Fruit fly (Drosophila melanogaster) ovary, adult (tissue): ENCODE data around the gene kek6.
A peak's percentile ranks its signal among the peaks of the same experiment; 100 is the strongest.

Experiments used
- CG17801 ChIP-seq: fragments of 200-800 bp; optimal IDR thresholded peaks from 2 replicates; lab custom pipeline; 2019; ENCODE audit warnings: missing biosample characterization, mild to moderate bottlenecking, missing genetic modification characterization, moderate library complexity; ENCODE audit not compliant: partially characterized antibody

The kek6 gene

DNA sequence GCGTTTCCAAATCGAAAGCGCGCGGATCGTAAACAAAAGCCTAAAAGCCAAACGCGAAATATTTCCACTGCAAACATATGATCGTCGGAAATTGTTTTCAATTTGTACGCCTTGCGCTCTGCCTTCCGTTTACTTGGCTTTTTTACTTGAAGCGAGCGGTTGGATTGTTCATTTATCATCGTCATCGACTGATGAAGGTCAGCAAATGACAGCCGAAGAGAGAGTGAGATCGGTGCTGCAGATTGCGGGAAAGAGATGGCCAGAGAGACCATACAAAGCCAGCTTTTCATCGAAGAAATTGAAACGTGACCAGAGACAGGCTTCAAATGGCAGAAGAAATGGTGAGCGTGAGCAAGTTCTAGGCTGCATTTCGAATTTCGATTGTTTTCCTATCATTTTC, 16.1 kb upstream of the kek6 start:
- TF ChIP-seq CG17801 = no peak

DNA sequence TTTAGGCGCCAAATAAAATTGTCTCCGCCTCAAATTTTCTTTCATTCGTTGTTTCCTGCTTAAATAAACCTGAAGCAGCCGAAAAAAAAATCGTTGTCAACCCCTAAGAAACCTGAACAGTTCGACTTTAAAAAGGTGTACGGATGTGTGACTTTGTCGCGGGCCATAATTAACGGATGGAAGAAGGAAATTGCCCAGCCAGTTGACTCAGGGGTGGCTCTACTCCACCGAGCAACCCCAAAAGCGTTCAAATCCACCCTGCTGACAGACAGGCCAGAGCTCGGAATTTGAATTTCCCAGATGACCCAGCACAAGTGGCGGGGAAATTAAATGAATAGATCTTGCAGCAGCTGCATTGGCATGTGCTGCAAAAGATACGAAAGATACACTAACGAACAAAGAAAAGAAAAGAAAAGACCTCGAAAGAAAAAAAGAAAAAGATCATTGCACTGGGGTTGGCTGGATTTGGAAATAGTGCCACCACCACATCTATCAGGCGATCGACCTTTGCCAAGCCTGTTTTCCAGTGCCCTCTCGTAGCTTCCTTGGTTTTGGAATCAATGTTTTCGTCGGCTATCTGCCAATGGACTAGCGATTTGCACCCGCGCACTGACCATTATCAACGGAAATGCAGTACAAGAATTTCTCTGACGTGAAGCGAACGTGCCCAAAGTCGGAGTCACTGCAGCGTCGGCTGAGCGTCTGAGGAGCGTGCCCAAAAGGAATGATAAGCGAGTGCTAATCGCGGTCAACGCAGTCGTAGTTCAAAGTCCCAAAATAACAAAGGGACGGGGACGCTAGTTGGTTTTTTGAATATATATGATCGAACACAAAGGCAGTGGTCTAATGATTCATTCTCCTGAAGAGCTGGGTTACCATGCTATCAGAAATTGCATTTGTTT, 15.4 kb upstream of the kek6 start:
- TF ChIP-seq CG17801 = peak; percentile 42

DNA sequence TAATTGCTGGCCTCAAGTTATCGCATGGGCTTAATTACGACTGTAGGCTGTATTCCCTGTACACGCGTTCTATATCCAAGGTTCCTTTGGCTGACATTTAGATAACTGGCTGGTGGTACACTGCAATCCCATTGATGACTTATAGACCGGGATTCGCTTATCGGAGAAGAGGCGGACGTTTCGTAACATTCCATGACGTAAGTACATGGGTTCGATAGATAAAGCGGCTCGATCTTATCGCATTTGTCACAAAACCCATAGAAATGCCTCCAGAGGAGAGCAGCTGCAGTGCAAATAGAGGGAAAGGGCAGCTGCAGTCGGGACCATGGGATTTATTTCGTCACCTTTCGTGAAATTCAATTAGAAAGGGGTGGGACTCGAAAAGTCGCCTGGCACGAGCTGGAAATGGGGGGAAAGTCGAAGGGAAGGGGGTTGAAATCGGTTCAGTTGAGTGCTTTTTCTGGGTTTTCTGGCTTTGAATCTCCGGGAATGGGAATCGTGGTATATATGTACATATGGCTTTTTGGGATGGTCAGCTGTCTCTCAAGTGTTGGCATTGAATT, 14.6 kb upstream of the kek6 start:
- TF ChIP-seq CG17801 = no peak

DNA sequence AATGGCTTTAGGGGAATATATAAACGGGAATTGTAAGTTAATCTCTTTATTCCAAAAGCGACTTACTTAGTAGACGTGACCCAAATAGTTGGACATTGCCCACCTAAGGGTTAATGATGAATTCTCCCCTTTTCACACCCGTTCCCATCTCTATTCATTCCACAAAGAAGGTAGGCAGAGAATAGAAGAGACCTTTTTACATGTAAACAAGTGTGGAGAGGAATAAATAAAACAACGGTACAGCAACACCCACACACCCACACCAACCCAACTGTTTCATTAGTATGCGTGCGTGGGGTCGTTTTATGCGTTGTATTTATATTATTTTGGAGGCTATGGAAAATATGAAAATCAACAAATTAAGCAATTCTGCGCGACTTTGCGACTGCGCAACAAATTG, 13.9 kb upstream of the kek6 start:
- no peak for TF ChIP-seq CG17801

DNA sequence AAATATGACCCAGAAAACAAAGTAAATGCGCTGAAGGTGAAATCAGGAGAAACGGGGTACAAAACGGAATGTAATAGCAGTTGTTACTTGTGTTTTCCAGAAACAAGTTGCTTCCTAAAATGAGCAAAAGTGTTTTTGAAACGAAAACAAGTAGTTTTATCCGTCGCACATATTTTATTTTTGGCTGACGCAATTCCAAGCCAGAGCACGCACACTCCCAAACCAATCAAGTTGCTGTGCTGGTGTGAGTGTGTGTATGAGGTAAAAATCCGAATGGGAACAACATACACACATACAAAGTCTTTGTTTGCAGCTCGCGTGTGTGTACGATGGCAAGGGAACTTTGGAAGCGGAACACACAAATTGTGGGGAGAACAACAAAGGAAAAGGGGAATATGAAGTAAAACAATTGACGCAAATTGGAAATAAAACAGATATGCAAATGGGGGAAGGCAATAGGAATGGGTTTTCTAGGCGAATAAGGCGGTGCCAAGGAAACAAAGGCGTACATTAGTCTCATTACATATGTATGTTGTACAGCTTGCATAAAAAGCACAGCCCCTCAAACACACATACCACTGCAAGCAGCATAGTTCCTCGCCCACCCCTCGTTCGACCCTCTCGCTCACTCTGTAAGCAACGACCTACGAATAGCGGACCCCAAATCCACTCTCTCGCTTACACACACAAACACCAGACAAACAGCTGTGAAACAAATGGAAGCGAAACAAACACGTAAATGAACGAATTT, 13.3 kb upstream of the kek6 start:
- no peak for TF ChIP-seq CG17801

DNA sequence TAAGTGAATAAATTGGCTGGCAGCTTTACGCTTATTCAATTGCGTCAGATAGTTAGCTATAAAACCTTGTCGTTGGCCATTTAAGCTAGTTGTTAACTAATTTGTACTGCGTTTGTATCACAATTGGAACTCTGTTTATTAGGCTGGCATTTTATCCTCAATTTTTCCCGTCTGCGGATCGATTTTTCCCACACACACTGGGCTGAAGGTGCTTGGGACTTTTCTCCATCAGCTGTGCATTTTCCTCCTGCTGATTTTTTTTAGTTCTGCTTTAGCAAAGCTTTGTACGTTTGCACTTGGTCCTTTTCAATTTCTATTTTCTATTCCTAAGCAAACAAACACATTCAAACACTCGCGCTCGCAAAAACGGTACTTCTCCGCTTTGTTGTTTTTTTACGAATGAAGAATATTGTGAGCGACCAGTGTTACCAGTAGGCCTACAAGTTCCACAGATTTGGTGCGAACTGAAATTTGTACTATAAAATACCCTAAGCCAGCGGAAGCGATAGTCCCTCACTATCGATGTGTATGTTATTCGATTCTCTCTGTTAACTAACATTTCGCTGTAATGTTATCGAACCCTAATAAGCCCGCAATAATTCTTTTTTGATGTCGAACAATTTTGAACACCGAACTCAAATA, 12.4 kb upstream of the kek6 start:
- TF ChIP-seq CG17801 = peak; percentile 75

DNA sequence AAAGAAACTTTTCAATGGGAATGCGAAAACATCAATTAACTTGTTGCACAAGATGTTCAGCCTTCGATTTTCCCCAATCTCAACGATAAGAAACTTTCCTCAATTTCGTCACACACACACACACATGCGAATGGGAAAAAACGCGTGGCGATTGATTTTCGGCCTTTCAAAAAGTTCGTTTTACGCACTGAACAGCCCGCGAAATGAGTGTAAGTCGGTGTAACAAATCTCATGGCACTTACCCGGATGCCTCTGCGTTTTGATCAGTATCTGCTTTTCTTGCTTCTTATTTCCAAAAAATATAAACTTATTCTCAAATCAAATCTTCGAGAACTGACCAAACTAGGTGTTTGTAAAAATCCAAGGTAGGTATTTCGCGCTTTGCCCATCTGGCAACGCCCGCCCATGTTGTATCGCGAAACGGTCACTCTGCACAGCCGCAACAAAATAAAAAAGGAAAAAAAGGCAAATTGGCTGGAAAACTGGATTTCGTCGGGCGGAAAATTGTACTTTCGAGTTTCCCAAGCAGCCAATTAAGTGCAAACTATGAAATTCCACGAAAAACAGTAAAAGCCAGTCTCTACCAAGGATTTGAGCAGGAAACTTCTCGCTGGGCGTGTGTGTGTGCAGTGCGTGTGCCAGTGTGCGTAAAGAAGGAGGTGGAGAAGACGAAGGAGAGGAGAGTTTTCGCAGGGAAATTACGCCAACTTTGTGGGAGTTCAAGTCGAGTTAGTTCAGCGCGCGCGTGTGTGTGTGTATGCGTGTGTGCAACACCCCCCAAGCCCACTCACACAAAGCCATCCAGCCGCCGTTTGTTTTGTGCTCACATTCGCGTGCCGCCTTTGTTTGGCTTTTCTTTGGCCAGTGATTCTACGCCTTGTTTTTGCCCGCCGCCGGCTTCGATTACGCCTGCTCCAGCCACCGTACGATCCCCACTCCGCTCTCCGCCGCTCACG, 11.0 kb upstream of the kek6 start, which contains the start of gene Med:
Gene Med, plus strand, starts transcription at position 408 of the 956 bp plus-strand sequence.
- peak; percentile 17 for TF ChIP-seq CG17801

DNA sequence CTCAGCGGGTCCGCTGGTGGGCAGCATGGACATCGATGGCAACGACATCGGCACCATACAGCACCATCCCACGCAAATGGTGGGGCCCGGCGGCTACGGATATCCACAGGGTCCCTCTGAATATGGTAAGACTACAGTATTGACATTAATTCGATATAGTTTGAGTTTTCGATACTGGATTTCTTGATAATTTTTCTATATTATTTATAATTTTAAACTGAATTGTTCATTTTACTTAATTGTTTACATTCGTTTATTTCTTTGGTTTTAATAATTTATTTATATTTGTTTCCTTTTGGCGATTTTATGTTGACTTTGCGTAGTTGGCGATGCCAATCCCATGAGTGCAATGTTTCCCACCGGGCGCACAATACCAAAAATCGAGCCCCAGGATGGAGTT, 9.4 kb upstream of the kek6 start, which contains the start of gene CycG:
Gene CycG, minus strand, starts transcription at position 101 of the 400 bp plus-strand sequence.
- no peak for TF ChIP-seq CG17801

DNA sequence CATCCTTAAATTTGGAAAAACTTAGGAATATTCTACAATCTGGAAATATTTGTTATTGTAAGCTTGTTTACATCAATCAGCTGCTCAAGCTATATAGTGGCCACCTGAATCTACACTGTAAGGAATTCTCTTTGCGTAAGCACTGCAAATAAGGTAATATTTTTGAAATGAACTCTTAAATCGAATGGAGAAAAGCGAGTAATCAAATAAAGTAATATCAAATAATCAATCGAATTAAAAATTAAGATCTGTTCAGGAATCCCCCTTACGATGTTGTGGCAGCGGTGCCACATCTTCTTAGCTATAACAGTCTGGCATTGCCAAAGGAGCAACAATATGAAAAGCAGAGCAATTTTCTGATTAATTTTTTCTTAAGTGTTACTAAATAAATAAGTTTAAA, 5.9 kb upstream of the kek6 start, which contains the start of the genes Mnat9 and CG1792:
Gene Mnat9, minus strand, starts transcription at position 160 of the 400 bp plus-strand sequence.
Gene CG1792, plus strand, starts transcription at position 303 of the 400 bp plus-strand sequence.
- peak; percentile 98 for TF ChIP-seq CG17801

DNA sequence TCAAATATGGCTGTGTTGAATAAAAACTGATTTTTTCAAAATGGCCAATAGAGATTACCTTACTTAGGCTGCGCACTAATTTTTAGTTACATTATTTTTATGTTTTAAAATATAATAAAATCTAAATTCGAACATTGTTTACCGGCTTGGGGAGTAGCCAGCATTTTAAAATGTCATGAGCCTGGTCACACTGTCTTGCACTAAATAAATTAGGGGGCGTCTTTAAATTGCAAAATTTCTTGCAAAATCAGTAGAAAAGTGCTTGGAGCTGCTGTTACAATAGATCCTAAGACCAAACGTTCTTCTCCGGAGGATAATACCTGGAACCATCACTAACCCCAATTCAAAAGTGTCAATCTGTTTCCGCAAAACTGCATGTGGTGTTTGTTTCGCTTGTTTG, 4.1 kb upstream of the kek6 start, which contains the start of gene pasha:
Gene pasha, plus strand, starts transcription at position 177 of the 400 bp plus-strand sequence.
- no peak for TF ChIP-seq CG17801

DNA sequence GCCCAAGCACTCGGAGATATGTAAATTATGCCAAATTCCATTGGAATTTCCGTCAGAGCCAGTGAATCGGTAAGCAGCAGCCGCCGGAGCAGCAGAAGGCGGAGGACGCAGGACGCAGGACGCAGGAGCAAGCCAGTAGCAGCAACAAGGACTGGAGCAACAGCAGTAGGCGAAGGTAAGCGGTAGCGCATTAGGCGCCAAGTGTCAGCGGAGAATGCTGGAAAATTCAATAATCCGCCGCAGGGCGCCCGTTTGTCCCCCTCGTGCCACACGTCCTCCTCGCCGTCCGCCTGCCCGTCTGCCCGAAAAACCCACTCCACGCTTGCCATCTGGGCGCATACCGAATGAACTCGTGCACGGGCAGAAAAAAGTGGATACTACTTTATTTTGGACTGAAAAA, 712 bp downstream of the kek6 start:
- TF ChIP-seq CG17801 = no peak

DNA sequence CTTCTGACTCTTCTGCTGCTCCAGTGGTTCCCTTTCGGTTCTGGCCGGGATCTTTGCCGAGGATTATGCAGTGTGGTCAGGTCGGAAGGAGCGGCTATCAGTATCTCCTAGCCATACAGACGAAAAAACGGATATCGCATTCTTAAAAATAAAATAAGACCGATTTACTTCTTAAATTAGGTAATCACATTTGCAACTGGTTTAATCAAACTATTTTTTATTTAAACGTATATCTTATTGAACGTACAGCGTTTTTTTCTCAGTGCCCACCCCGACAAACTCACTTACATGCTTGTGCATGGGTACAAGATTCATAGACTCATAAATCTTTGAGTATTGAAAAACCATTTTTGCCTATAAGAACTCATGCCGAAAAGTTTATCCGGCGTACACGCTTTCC, 4.3 kb downstream of the kek6 start:
- no peak for TF ChIP-seq CG17801

DNA sequence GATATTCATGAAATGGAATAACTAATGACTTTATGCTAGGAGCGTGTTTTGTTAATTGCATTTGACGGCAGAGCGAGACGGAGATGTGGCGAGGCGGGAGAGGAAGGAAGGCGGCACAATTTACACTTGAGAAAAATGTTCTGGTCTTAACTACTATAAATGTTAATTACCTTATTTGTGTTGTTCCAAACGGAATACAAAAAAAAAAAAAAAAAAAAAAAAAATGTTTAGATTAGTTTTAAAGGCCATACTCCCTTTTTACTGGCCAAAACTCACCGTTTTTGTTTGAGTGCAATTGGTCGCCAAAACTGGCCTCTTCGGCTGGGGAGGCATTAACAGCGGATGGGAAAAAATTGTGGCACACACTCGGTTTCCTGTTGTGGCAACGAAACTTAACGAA, 5.2 kb downstream of the kek6 start:
- no peak for TF ChIP-seq CG17801

DNA sequence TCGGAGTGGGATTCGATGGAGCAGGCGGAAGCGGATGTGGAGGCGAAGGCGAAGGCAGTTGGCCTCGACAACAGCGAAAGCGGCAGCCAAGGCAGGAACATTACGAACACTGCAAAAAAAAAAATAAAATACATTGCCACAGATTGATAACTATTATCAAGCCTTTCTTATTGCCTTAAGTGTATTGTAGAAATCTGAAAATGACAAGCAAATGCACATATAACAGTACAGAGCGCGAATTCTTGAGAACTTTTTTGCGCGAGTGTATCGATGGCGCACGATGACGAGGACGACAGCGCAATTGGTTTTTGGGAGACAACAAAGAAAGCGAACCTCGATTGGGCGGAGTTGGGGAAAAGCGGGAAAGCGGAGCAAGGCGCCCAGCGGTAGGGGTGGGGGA, 8.4 kb downstream of the kek6 start:
- no peak for TF ChIP-seq CG17801

DNA sequence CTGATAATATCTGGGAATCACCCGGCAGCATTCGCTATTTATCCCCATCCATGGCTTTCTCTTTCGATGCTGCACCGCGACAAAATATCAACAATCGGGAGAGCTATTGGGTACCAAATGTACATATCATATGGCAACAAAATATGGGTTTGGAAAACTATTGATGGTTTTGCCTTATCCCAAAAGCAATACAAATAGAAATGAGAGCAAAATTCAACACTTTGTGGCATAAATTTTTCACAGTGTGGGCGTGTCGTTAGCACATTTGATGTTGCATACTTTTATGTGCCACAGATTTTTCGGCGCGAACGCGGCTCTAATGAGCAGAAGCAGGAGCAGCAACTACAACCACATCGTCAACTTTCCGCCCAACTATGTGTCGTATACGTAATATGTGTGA, 10.4 kb downstream of the kek6 start:
- TF ChIP-seq CG17801 = no peak
